Worm (Caenorhabditis elegans) whole organism, mixed stage, embryonic: Measurements from ENCODE around the gene F20B6.10.

Experiments
- blmp-1 ChIP-seq: fragments of 150-350 bp; optimal IDR thresholded peaks from 2 replicates; lab custom pipeline; 2014; ENCODE audit warnings: missing biosample characterization, missing genetic modification characterization
- ceh-39 ChIP-seq: fragments of 150-350 bp; optimal IDR thresholded peaks from 2 replicates; lab custom pipeline; 2014; ENCODE audit warnings: missing biosample characterization, missing genetic modification characterization
- ceh-43 ChIP-seq: fragments of 200-800 bp; sonication (Bioruptor generic); optimal IDR thresholded peaks from 2 replicates; lab custom pipeline; 2018; ENCODE audit warnings: mild to moderate bottlenecking, missing genetic modification characterization, moderate library complexity, missing compliant biosample characterization
- cnd-1 ChIP-seq: fragments of 200-800 bp; sonication (Bioruptor generic); optimal IDR thresholded peaks from 2 replicates; lab custom pipeline; 2018; ENCODE audit warnings: mild to moderate bottlenecking, missing genetic modification characterization, missing compliant biosample characterization
- drap-1 ChIP-seq: fragments of 200-800 bp; sonication (Bioruptor generic); optimal IDR thresholded peaks from 3 replicates; lab custom pipeline; 2018; ENCODE audit warnings: mild to moderate bottlenecking, missing genetic modification characterization, missing compliant biosample characterization
- elt-1 ChIP-seq: sonication (generic microtip); optimal IDR thresholded peaks from 2 replicates; lab custom pipeline; 2017; ENCODE audit warnings: missing genetic modification characterization, mild to moderate bottlenecking, missing compliant biosample characterization, antibody characterized with exemption, moderate library complexity, borderline replicate concordance; ENCODE audit not compliant: insufficient read depth
- elt-3 ChIP-seq: fragments of 150-350 bp; optimal IDR thresholded peaks from 2 replicates; lab custom pipeline; 2014; ENCODE audit warnings: missing biosample characterization, missing genetic modification characterization
- flh-1 ChIP-seq: fragments of 200-800 bp; sonication (Bioruptor generic); optimal IDR thresholded peaks from 2 replicates; lab custom pipeline; 2018; ENCODE audit warnings: mild to moderate bottlenecking, missing genetic modification characterization, moderate library complexity, missing compliant biosample characterization
- hlh-1 ChIP-seq: fragments of 150-350 bp; optimal IDR thresholded peaks from 2 replicates; lab custom pipeline; 2014; ENCODE audit warnings: missing biosample characterization, missing genetic modification reagents, missing genetic modification characterization
- lin-13 ChIP-seq: fragments of 150-350 bp; optimal IDR thresholded peaks from 2 replicates; lab custom pipeline; 2014; ENCODE audit warnings: missing biosample characterization, missing genetic modification characterization
- lsy-2 ChIP-seq: fragments of 150-350 bp; optimal IDR thresholded peaks from 2 replicates; lab custom pipeline; 2014; ENCODE audit warnings: missing biosample characterization, missing genetic modification characterization
- mab-5 ChIP-seq: fragments of 150-350 bp; optimal IDR thresholded peaks from 2 replicates; lab custom pipeline; 2014; ENCODE audit warnings: missing biosample characterization, missing genetic modification characterization
- mep-1 ChIP-seq: fragments of 150-350 bp; optimal IDR thresholded peaks from 2 replicates; lab custom pipeline; 2017; ENCODE audit warnings: missing biosample characterization, missing genetic modification reagents, missing genetic modification characterization, inconsistent platforms
- mls-2 ChIP-seq: sonication (generic microtip); optimal IDR thresholded peaks from 2 replicates; lab custom pipeline; 2016; ENCODE audit warnings: mild to moderate bottlenecking, missing genetic modification characterization, moderate library complexity, missing compliant biosample characterization
- nhr-12 ChIP-seq: fragments of 150-350 bp; optimal IDR thresholded peaks from 2 replicates; lab custom pipeline; 2014; ENCODE audit warnings: missing biosample characterization, missing genetic modification characterization
- nhr-2 ChIP-seq: fragments of 150-350 bp; optimal IDR thresholded peaks from 2 replicates; lab custom pipeline; 2014; ENCODE audit warnings: missing biosample characterization, missing genetic modification characterization
- nhr-237 ChIP-seq: fragments of 150-350 bp; optimal IDR thresholded peaks from 2 replicates; lab custom pipeline; 2014; ENCODE audit warnings: missing biosample characterization, missing genetic modification characterization
- nhr-28 ChIP-seq: fragments of 150-350 bp; optimal IDR thresholded peaks from 2 replicates; lab custom pipeline; 2014; ENCODE audit warnings: missing biosample characterization, missing genetic modification characterization
- nhr-76 ChIP-seq: sonication (generic microtip); optimal IDR thresholded peaks from 2 replicates; lab custom pipeline; 2017; ENCODE audit warnings: missing biosample characterization, missing genetic modification characterization
- pha-4 ChIP-seq: fragments of 150-350 bp; optimal IDR thresholded peaks from 2 replicates; lab custom pipeline; 2018; ENCODE audit warnings: missing biosample characterization, missing genetic modification reagents, missing genetic modification characterization
- sem-2 ChIP-seq: fragments of 200-800 bp; sonication (Bioruptor generic); optimal IDR thresholded peaks from 2 replicates; lab custom pipeline; 2018; ENCODE audit warnings: mild to moderate bottlenecking, missing genetic modification characterization, missing compliant biosample characterization
- snpc-4 ChIP-seq: fragments of 150-350 bp; optimal IDR thresholded peaks from 2 replicates; lab custom pipeline; 2014; ENCODE audit warnings: missing biosample characterization, missing genetic modification characterization
- sptf-1 ChIP-seq: sonication (generic microtip); optimal IDR thresholded peaks from 2 replicates; lab custom pipeline; 2017; ENCODE audit warnings: mild to moderate bottlenecking, missing genetic modification characterization, moderate library complexity, missing compliant biosample characterization
- tbx-8 ChIP-seq: fragments of 200-800 bp; sonication (Bioruptor generic); optimal IDR thresholded peaks from 2 replicates; lab custom pipeline; 2018; ENCODE audit warnings: mild to moderate bottlenecking, missing genetic modification characterization, moderate library complexity, missing compliant biosample characterization
- unc-120 ChIP-seq: sonication (generic microtip); optimal IDR thresholded peaks from 2 replicates; lab custom pipeline; 2017; ENCODE audit warnings: missing genetic modification characterization, missing compliant biosample characterization; ENCODE audit not compliant: poor library complexity, severe bottlenecking
- unc-39 ChIP-seq: fragments of 150-350 bp; optimal IDR thresholded peaks from 2 replicates; lab custom pipeline; 2014; ENCODE audit warnings: missing biosample characterization, missing genetic modification characterization
- unc-62 ChIP-seq: fragments of 150-350 bp; optimal IDR thresholded peaks from 2 replicates; lab custom pipeline; 2014; ENCODE audit warnings: missing biosample characterization, missing genetic modification reagents, missing genetic modification characterization
- zip-8 ChIP-seq: fragments of 150-350 bp; optimal IDR thresholded peaks from 2 replicates; lab custom pipeline; 2014; ENCODE audit warnings: missing biosample characterization, missing genetic modification characterization
- ztf-11 ChIP-seq: fragments of 150-350 bp; optimal IDR thresholded peaks from 2 replicates; lab custom pipeline; 2014; ENCODE audit warnings: missing biosample characterization, missing genetic modification characterization

Gene F20B6.10

DNA sequence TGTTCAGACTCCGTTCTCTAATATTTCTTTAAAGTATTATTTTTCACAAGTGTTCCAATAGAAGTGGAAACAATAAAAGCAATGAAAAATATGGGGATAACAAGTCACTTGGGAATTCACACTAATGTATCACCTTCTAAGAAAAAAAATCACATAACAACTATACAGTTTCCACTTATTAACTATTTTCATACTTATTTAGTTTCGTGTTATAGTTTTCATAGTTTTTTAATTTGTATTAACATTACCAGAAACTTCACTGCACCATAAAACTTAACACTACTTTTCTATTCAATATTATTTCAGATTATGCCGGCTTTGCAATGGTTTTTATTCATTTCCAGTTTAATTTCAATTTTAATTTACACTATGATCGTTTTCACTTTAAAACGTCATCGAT lies 35.1 kb upstream of the F20B6.10 start, which contains the start of gene srv-5:
srv-5 (plus strand) TSS at position 301 of the 400 bp plus-strand sequence.
- TF ChIP-seq unc-62 (GFP tag; lab: Kevin White, UChicago) (no peak), nhr-76 (tag; lab: Kevin White, UChicago) (no peak), sem-2 (GFP tag; lab: Kevin White, UChicago) (no peak), nhr-2 (tag; lab: Kevin White, UChicago) (no peak), ztf-11 (tag; lab: Kevin White, UChicago) (no peak), zip-8 (tag; lab: Kevin White, UChicago) (no peak), cnd-1 (tag; lab: Kevin White, UChicago) (no peak), ceh-39 (tag; lab: Kevin White, UChicago) (no peak), mls-2 (tag; lab: Kevin White, UChicago) (no peak), nhr-28 (tag; lab: Kevin White, UChicago) (no peak), mab-5 (tag; lab: Kevin White, UChicago) (no peak)

DNA sequence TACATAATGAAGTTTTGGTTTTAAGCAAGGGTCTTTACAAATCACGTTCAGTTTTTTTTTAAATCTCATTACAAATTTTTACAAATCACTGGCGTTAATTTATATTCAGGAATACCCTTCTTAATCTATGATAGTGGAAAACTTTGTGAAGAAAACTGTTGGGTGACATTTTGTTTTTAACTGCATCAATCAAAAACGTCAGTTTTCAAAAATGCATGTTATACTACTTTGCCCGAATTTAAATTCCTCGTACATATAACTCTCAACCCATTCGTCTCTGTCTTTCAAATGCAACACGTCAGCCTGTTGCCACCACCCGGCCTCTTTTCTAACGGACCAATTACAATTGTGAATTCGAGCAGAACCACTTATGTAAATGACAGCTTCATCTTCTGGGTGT lies 32.0 kb upstream of the F20B6.10 start, which contains the start of gene hlh-13:
hlh-13 (plus strand) TSS at position 301 of the 400 bp plus-strand sequence.
- TF ChIP-seq lsy-2 (tag; lab: Kevin White, UChicago) (no peak), elt-3 (tag; lab: Kevin White, UChicago) (no peak), unc-62 (GFP tag; lab: Kevin White, UChicago) (no peak), mep-1 (tag; lab: Kevin White, UChicago) (no peak), ceh-43 (GFP tag; lab: Kevin White, UChicago) (no peak), nhr-237 (tag; lab: Kevin White, UChicago) (no peak), lin-13 (tag; lab: Kevin White, UChicago) (no peak), unc-39 (tag; lab: Kevin White, UChicago) (no peak), sptf-1 (tag; lab: Kevin White, UChicago) (no peak)

DNA sequence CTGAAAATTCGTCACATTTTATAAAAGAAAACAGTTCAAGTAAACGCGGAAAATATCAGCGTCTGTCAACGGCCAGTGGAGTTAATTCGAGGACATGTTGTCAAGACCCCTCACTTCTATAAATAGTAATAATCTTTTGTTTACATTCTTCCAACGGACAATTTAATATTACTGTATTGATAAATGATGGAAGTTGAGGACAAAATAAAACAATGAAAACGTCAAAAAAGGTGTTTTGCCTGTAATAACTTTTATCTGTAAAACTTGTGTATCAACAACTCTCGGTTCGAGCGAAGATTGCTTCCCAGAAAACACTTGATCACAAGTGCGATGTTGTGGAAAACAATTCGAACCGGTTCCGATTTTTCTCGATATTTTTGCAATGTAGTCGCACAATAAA lies 31.4 kb upstream of the F20B6.10 start:
- TF ChIP-seq ceh-43 (GFP tag; lab: Kevin White, UChicago) (no peak), snpc-4 (tag; lab: Kevin White, UChicago) (no peak), drap-1 (GFP tag; lab: Kevin White, UChicago) (no peak), nhr-12 (tag; lab: Kevin White, UChicago) (no peak), ceh-39 (tag; lab: Kevin White, UChicago) (no peak)

DNA sequence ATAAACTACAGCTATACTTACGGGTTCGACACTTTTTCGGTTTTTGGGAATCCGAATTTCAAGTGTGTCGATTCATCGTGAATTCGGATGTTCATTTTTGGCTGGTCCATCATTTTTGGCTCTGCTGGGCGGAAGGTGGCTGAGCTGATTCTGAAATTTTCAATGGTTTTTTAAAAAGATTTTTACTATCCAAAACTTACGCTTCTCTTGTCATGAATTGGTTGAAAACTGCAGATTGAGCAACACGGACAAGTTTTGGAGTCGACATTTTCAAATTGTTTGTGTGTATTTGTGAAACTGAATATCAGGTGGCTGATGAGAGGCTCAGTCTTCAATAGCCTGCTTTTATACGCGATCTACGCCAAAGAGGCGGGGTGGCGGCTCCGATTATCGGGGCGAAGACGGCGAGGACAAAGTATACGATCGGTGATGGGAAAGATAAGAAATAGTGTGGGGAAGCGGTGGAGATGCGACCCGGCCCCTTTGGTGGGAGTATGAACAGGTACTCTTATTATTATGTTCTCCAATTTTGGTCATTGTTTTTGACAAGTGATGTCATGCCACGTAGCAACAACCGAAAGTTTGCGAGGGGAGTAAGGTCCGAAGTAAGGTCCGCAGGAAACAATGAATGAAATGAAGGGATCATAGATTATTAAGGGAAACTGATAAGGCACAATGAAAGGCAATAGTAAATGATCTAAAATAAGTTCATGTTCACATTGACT lies 30.0 kb upstream of the F20B6.10 start, which contains the start of gene F48D6.4:
F48D6.4 (minus strand) TSS at position 346 of the 725 bp plus-strand sequence.
- TF ChIP-seq pha-4 (no peak), flh-1 (GFP tag; lab: Kevin White, UChicago) (no peak), snpc-4 (tag; lab: Kevin White, UChicago) (no peak), lsy-2 (tag; lab: Kevin White, UChicago) (no peak), blmp-1 (no peak), hlh-1 (peak; percentile 41)
- TF ChIP-seq, all 35 proteins: peak for 1

DNA sequence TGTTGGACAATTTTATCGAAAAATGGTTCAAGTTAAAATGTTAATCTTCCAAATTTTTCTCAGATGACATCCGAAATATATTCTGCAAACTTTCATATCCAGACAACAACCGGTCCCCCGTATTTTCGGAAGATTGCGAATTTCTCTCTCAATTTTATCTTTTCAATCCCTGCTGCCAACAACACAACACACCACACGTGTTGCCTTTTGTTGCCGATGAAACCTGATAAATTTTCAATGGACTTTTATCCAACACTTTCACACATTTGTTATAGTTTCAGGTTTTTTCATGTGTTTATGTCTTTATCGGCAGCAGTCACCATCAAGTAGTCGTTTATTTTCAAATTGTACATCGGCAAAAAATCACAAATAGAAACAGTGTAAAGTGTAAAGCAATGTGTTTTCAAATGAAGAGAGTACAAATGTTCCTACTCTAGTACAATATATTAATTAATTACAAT lies 29.3 kb upstream of the F20B6.10 start:
- TF ChIP-seq tbx-8 (GFP tag; lab: Kevin White, UChicago) (no peak), ceh-43 (GFP tag; lab: Kevin White, UChicago) (no peak), elt-1 (tag; lab: Kevin White, UChicago) (no peak), hlh-1 (peak; percentile 29), nhr-28 (tag; lab: Kevin White, UChicago) (no peak), unc-62 (GFP tag; lab: Kevin White, UChicago) (peak; percentile 15), drap-1 (GFP tag; lab: Kevin White, UChicago) (no peak), unc-120 (tag; lab: Kevin White, UChicago) (peak; percentile 10)
